Worm (Caenorhabditis elegans): Measurements from ENCODE around the gene C06G4.4.
"Not testable (repeated sequence)": the region's sequence is repeated elsewhere in the genome, so short reads cannot be mapped to it uniquely, and the experiment has no call there.

C06G4.4 gene

DNA sequence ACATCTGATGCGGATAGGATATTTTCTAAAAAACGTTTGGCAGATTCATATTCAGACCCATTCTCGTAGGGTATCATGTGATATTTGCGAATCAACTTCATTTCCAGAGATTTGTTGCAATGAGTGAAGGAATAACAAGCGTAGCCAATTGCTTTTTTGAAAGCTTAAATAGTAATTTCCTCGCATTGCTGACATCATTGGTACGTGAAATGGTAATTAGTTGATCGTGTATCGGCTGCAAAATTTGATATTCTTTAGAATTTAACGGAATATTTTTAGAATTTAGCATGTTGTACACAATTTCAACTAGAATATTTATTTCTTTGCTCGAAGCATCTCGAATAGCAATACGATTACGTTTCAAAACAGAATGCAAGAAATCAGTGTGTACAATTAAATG is 15.0 kb downstream of the C06G4.4 start, which contains the start of gene F54H12.4:
Gene F54H12.4 (minus strand): TSS at position 101 of the 400 bp plus-strand sequence.
- TF ChIP-seq F16B12.6 (tag; optimal IDR thresholded peaks at IDR 0.05); fkh-10 (GFP tag; optimal IDR thresholded peaks at IDR 0.05); nhr-77 (tag; optimal IDR thresholded peaks at IDR 0.05): not testable (repeated sequence)

DNA sequence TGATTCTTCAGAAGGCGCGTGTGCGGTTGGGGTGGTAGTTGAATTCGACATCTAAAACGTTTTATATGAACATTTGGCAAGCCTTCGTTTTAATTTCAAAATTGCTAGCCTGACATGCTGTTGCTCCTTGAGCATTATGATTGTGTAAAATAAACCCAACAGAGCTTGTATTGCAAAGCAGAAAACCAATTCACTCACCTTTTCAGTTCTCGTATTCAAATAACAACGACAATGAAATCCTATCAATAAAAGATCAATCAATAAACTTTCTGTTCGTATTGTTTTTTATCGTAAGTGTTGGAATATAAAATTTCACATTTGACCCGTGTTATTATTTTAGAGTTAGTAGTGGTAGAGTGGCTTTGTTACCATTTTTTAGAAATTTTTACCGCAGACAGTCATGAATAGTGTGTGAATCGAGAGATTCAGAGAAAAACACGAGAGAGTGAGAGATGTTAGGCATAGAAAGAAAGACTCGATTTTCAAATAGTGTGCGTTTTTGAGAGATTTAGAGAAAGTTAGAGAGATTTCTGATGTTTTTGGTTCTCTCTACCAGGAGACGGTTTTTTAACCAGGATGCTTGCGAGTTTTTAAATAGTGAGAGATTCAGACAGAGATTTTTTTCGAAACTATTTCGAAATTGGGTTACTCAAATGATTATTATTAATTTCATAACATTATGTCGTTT is 18.5 kb downstream of the C06G4.4 start, which contains the start of gene F54H12.10:
Gene F54H12.10 (minus strand): TSS at position 51 of the 688 bp plus-strand sequence.
- peak; percentile 33; the same call in 1 of the 2 replicates for TF ChIP-seq nhr-19 (GFP tag; conservative IDR thresholded peaks at IDR 0.05)
- TF ChIP-seq dsc-1 (tag; optimal IDR thresholded peaks at IDR 0.05): peak; percentile 8

DNA sequence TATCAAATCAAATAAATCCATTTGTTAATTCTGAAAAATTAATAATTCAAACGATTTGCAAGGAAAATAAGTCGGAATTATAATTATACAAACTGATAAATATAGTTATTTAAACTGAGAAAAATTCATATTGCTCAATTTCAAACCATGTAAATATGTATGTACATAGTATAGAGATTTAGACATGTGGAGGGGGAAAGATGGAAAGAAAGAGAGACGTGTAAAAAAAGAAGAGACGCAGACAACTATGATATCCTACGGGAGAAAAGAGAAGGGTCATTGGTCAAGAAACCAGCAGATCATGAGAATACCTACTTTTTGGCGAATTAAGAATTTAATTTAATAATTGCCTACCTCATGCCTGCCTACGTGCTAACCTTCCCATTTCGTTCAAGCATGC is 19.5 kb downstream of the C06G4.4 start, which contains the start of gene C29E4.11:
Gene C29E4.11 (minus strand): TSS at position 30 of the 400 bp plus-strand sequence.
- TF ChIP-seq alr-1 (tag; optimal IDR thresholded peaks at IDR 0.05; ENCODE audit: borderline replicate concordance) (no peak), ets-5 (GFP tag; IDR thresholded peaks at IDR 0.05) (no peak), efl-1 (optimal IDR thresholded peaks at IDR 0.05) (peak; percentile 48 to 62), efl-1 (GFP tag; optimal IDR thresholded peaks at IDR 0.05 in 1 of 2) (peak in 1 of 2 experiments; percentile 83), fkh-10 (GFP tag; optimal IDR thresholded peaks at IDR 0.05) (no peak), mab-9 (GFP tag; IDR thresholded peaks at IDR 0.05) (no peak), isw-1 (GFP tag; IDR thresholded peaks at IDR 0.05) (no peak), aha-1 (tag; optimal IDR thresholded peaks at IDR 0.05) (no peak), ceh-8 (GFP tag; optimal IDR thresholded peaks at IDR 0.05) (no peak), dpl-1 (GFP tag; optimal IDR thresholded peaks at IDR 0.05) (peak in 1 of 3 experiments; percentile 39), unc-30 (tag; optimal IDR thresholded peaks at IDR 0.05) (no peak), snu-23 (GFP tag; optimal IDR thresholded peaks at IDR 0.05) (peak; percentile 41), lir-3 (tag; optimal IDR thresholded peaks at IDR 0.05; ENCODE audit: poor library complexity) (no peak), Y116A8C.19 (tag; optimal IDR thresholded peaks at IDR 0.05; ENCODE audit: borderline replicate concordance) (no peak), lin-13 (GFP tag; optimal IDR thresholded peaks at IDR 0.05) (no peak), nhr-237 (tag; optimal IDR thresholded peaks at IDR 0.05) (no peak), hlh-4 (tag; optimal IDR thresholded peaks at IDR 0.05) (no peak), fkh-4 (tag; optimal IDR thresholded peaks at IDR 0.05; ENCODE audit: borderline replicate concordance) (no peak), C16A3.4 (tag; optimal IDR thresholded peaks at IDR 0.05) (no peak), lin-14 (GFP tag; optimal IDR thresholded peaks at IDR 0.05) (no peak), C04F5.9 (tag; optimal IDR thresholded peaks at IDR 0.05) (no peak), egl-27 (tag; optimal IDR thresholded peaks at IDR 0.05) (no peak), nhr-12 (tag; optimal IDR thresholded peaks at IDR 0.05) (no peak), ceh-82 (tag; optimal IDR thresholded peaks at IDR 0.05) (no peak), nhr-47 (tag; optimal IDR thresholded peaks at IDR 0.05) (no peak), nhr-19 (GFP tag; conservative IDR thresholded peaks at IDR 0.05) (no peak), lin-15B (tag; optimal IDR thresholded peaks at IDR 0.05) (no peak), lsy-2 (tag; optimal IDR thresholded peaks at IDR 0.05) (peak; percentile 0 to 34), vab-15 (tag; optimal IDR thresholded peaks at IDR 0.05) (no peak), swsn-7 (tag; optimal IDR thresholded peaks at IDR 0.05) (peak; percentile 11), unc-62 (GFP tag; optimal IDR thresholded peaks at IDR 0.05) (no peak), mep-1 (tag; optimal IDR thresholded peaks at IDR 0.05) (peak; percentile 28), nhr-85 (tag) (no peak), snpc-4 (tag; optimal IDR thresholded peaks at IDR 0.05) (no peak), nhr-71 (tag; optimal IDR thresholded peaks at IDR 0.05) (peak; percentile 31), jun-1 (tag; optimal IDR thresholded peaks at IDR 0.05) (no peak), hlh-17 (GFP tag; optimal IDR thresholded peaks at IDR 0.05; ENCODE audit: borderline replicate concordance) (no peak), efl-3 (GFP tag; optimal IDR thresholded peaks at IDR 0.05) (no peak), lin-35 (GFP tag; optimal IDR thresholded peaks at IDR 0.05) (peak in 1 of 2 experiments; percentile 13), dsc-1 (tag; optimal IDR thresholded peaks at IDR 0.05) (no peak), blmp-1 (tag; optimal IDR thresholded peaks at IDR 0.05) (peak; percentile 2), ces-1 (GFP tag; optimal IDR thresholded peaks at IDR 0.05) (no peak)

Data from whole organism, L1 larva.